Worm (Caenorhabditis elegans): Measurements from ENCODE around the gene Y75B8A.31.

DNA sequence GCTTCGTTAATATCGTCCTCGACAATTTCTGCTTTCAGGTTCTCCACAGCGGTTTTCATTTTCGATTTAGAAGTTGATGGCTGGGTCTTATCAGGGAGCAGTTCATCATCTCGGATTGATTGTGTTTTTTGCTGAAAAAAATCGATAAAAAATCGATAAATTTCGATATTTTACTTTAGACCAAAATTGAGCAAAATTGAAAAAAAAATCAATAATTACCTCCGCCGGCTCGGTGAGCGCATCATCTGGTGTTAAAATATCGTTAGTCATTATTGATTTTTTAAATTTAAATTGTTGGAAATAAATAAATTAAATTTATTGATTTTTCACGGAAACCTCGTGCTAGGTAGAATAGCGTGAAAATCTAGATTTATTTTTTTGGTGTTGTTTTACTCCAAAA is 43.6 kb downstream of the Y75B8A.31 start, which contains the start of gene Y49E10.10:
- TF ChIP-seq snpc-4 (tag; optimal IDR thresholded peaks at IDR 0.05) (no peak), mep-1 (tag; optimal IDR thresholded peaks at IDR 0.05) (no peak), blmp-1 (tag; optimal IDR thresholded peaks at IDR 0.05) (no peak), lin-32 (GFP tag; optimal IDR thresholded peaks at IDR 0.05) (no peak), ces-1 (GFP tag; optimal IDR thresholded peaks at IDR 0.05) (no peak), mab-5 (tag; optimal IDR thresholded peaks at IDR 0.05) (no peak), nhr-237 (tag; optimal IDR thresholded peaks at IDR 0.05) (no peak), nhr-12 (tag; optimal IDR thresholded peaks at IDR 0.05) (no peak)
